Worm (Caenorhabditis elegans) whole organism, mixed stage, embryonic: ENCODE data around the gene T22B7.3.

Experiments
- M03D4.4 ChIP-seq: sonication (generic microtip); optimal IDR thresholded peaks from 2 replicates; lab custom pipeline; 2017; ENCODE audit warnings: mild to moderate bottlenecking, missing genetic modification characterization, missing compliant biosample characterization
- blmp-1 ChIP-seq: fragments of 150-350 bp; optimal IDR thresholded peaks from 2 replicates; lab custom pipeline; 2014; ENCODE audit warnings: missing biosample characterization, missing genetic modification characterization
- ceh-43 ChIP-seq: fragments of 200-800 bp; sonication (Bioruptor generic); optimal IDR thresholded peaks from 2 replicates; lab custom pipeline; 2018; ENCODE audit warnings: mild to moderate bottlenecking, missing genetic modification characterization, moderate library complexity, missing compliant biosample characterization
- ceh-83 ChIP-seq: fragments of 200-800 bp; sonication (Bioruptor generic); optimal IDR thresholded peaks from 2 replicates; lab custom pipeline; 2018; ENCODE audit warnings: mild to moderate bottlenecking, missing genetic modification characterization, missing compliant biosample characterization
- ces-1 ChIP-seq: fragments of 150-350 bp; optimal IDR thresholded peaks from 2 replicates; lab custom pipeline; 2014; ENCODE audit warnings: missing biosample characterization, missing genetic modification reagents, missing genetic modification characterization
- drap-1 ChIP-seq: fragments of 200-800 bp; sonication (Bioruptor generic); optimal IDR thresholded peaks from 3 replicates; lab custom pipeline; 2018; ENCODE audit warnings: mild to moderate bottlenecking, missing genetic modification characterization, missing compliant biosample characterization
- elt-1 ChIP-seq: sonication (generic microtip); optimal IDR thresholded peaks from 2 replicates; lab custom pipeline; 2017; ENCODE audit warnings: missing genetic modification characterization, mild to moderate bottlenecking, missing compliant biosample characterization, antibody characterized with exemption, moderate library complexity, borderline replicate concordance; ENCODE audit not compliant: insufficient read depth
- elt-3 ChIP-seq: fragments of 150-350 bp; optimal IDR thresholded peaks from 2 replicates; lab custom pipeline; 2014; ENCODE audit warnings: missing biosample characterization, missing genetic modification characterization
- flh-1 ChIP-seq: fragments of 200-800 bp; sonication (Bioruptor generic); optimal IDR thresholded peaks from 2 replicates; lab custom pipeline; 2018; ENCODE audit warnings: mild to moderate bottlenecking, missing genetic modification characterization, moderate library complexity, missing compliant biosample characterization
- ham-2 ChIP-seq: fragments of 200-800 bp; sonication (Bioruptor generic); optimal IDR thresholded peaks from 2 replicates; lab custom pipeline; 2018; ENCODE audit warnings: mild to moderate bottlenecking, missing genetic modification characterization, missing compliant biosample characterization
- hlh-1 ChIP-seq: fragments of 150-350 bp; optimal IDR thresholded peaks from 2 replicates; lab custom pipeline; 2014; ENCODE audit warnings: missing biosample characterization, missing genetic modification reagents, missing genetic modification characterization
- lin-13 ChIP-seq: fragments of 150-350 bp; optimal IDR thresholded peaks from 2 replicates; lab custom pipeline; 2014; ENCODE audit warnings: missing biosample characterization, missing genetic modification characterization
- lin-32 ChIP-seq: fragments of 200-800 bp; sonication (Bioruptor generic); optimal IDR thresholded peaks from 2 replicates; lab custom pipeline; 2018; ENCODE audit warnings: mild to moderate bottlenecking, missing genetic modification characterization, missing compliant biosample characterization
- lsy-2 ChIP-seq: fragments of 150-350 bp; optimal IDR thresholded peaks from 2 replicates; lab custom pipeline; 2014; ENCODE audit warnings: missing biosample characterization, missing genetic modification characterization
- mab-5 ChIP-seq: fragments of 150-350 bp; optimal IDR thresholded peaks from 2 replicates; lab custom pipeline; 2014; ENCODE audit warnings: missing biosample characterization, missing genetic modification characterization
- mep-1 ChIP-seq: fragments of 150-350 bp; optimal IDR thresholded peaks from 2 replicates; lab custom pipeline; 2017; ENCODE audit warnings: missing biosample characterization, missing genetic modification reagents, missing genetic modification characterization, inconsistent platforms
- mls-2 ChIP-seq: sonication (generic microtip); optimal IDR thresholded peaks from 2 replicates; lab custom pipeline; 2016; ENCODE audit warnings: mild to moderate bottlenecking, missing genetic modification characterization, moderate library complexity, missing compliant biosample characterization
- nhr-12 ChIP-seq: fragments of 150-350 bp; optimal IDR thresholded peaks from 2 replicates; lab custom pipeline; 2014; ENCODE audit warnings: missing biosample characterization, missing genetic modification characterization
- nhr-2 ChIP-seq: fragments of 150-350 bp; optimal IDR thresholded peaks from 2 replicates; lab custom pipeline; 2014; ENCODE audit warnings: missing biosample characterization, missing genetic modification characterization
- nhr-237 ChIP-seq: fragments of 150-350 bp; optimal IDR thresholded peaks from 2 replicates; lab custom pipeline; 2014; ENCODE audit warnings: missing biosample characterization, missing genetic modification characterization
- nhr-76 ChIP-seq: sonication (generic microtip); optimal IDR thresholded peaks from 2 replicates; lab custom pipeline; 2017; ENCODE audit warnings: missing biosample characterization, missing genetic modification characterization
- pha-4 ChIP-seq: fragments of 150-350 bp; optimal IDR thresholded peaks from 2 replicates; lab custom pipeline; 2018; ENCODE audit warnings: missing biosample characterization, missing genetic modification reagents, missing genetic modification characterization
- sem-2 ChIP-seq: fragments of 200-800 bp; sonication (Bioruptor generic); optimal IDR thresholded peaks from 2 replicates; lab custom pipeline; 2018; ENCODE audit warnings: mild to moderate bottlenecking, missing genetic modification characterization, missing compliant biosample characterization
- snpc-4 ChIP-seq: fragments of 150-350 bp; optimal IDR thresholded peaks from 2 replicates; lab custom pipeline; 2014; ENCODE audit warnings: missing biosample characterization, missing genetic modification characterization
- sptf-1 ChIP-seq: sonication (generic microtip); optimal IDR thresholded peaks from 2 replicates; lab custom pipeline; 2017; ENCODE audit warnings: mild to moderate bottlenecking, missing genetic modification characterization, moderate library complexity, missing compliant biosample characterization
- tbx-8 ChIP-seq: fragments of 200-800 bp; sonication (Bioruptor generic); optimal IDR thresholded peaks from 2 replicates; lab custom pipeline; 2018; ENCODE audit warnings: mild to moderate bottlenecking, missing genetic modification characterization, moderate library complexity, missing compliant biosample characterization
- unc-120 ChIP-seq: sonication (generic microtip); optimal IDR thresholded peaks from 2 replicates; lab custom pipeline; 2017; ENCODE audit warnings: missing genetic modification characterization, missing compliant biosample characterization; ENCODE audit not compliant: poor library complexity, severe bottlenecking
- unc-39 ChIP-seq: fragments of 150-350 bp; optimal IDR thresholded peaks from 2 replicates; lab custom pipeline; 2014; ENCODE audit warnings: missing biosample characterization, missing genetic modification characterization
- unc-62 ChIP-seq: fragments of 150-350 bp; optimal IDR thresholded peaks from 2 replicates; lab custom pipeline; 2014; ENCODE audit warnings: missing biosample characterization, missing genetic modification reagents, missing genetic modification characterization
- zip-8 ChIP-seq: fragments of 150-350 bp; optimal IDR thresholded peaks from 2 replicates; lab custom pipeline; 2014; ENCODE audit warnings: missing biosample characterization, missing genetic modification characterization

The T22B7.3 gene

DNA sequence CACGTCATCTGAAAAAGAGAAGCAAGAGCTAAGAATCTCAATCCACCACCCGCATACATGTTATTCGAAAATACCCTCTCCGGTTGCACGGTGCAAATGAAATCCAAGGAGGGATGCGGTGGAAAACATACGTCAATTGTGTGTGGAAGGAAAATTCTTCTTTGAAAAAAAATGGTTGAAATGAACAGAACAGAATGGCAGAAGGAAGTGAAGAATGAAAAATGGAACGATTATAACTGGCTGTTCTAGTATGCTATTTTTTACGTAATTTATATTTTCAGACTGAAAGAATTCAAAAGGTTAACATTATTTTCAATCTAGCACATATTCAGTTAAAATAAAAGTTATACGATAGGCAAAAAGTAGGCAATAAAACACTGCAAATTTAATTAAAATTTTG is 31.2 kb upstream of the T22B7.3 start:
- no peak for TF ChIP-seq unc-39 (tag; lab: Kevin White, UChicago)
- no peak for TF ChIP-seq M03D4.4 (tag; lab: Kevin White, UChicago)
- TF ChIP-seq pha-4: no peak
- TF ChIP-seq lin-13: no peak
- no peak for TF ChIP-seq ces-1 (GFP tag; lab: Kevin White, UChicago)
- TF ChIP-seq nhr-76 (tag; lab: Kevin White, UChicago): no peak
- TF ChIP-seq drap-1 (GFP tag; lab: Kevin White, UChicago): no peak
- no peak for TF ChIP-seq lsy-2
- no peak for TF ChIP-seq nhr-2
- TF ChIP-seq nhr-12 (tag; lab: Kevin White, UChicago): no peak
- TF ChIP-seq, all 35 proteins: peak for 0

DNA sequence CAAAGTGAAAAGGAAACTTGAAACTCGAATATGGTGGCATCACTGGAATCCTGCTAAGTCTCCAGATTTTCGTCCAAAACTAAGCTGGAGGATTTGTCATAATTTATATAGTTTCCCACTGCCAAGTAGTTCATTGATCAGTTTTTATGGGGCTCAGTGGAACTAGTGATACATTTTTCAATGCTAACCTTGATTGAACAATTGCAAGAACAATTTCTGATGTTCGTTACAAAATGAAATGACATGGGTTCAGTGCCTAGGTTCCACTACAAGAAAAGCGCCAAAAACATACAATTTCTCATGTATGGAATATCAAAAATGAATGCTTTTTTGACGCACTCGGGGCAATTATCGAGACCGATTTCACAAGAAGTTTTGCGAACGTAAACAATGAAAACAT is 25.4 kb upstream of the T22B7.3 start:
- TF ChIP-seq ham-2 (GFP tag; lab: Kevin White, UChicago): no peak
- no peak for TF ChIP-seq ceh-83 (GFP tag; lab: Kevin White, UChicago)
- no peak for TF ChIP-seq nhr-76 (tag; lab: Kevin White, UChicago)
- no peak for TF ChIP-seq nhr-2
- no peak for TF ChIP-seq nhr-237 (tag; lab: Kevin White, UChicago)
- TF ChIP-seq sem-2 (GFP tag; lab: Kevin White, UChicago): no peak
- TF ChIP-seq M03D4.4 (tag; lab: Kevin White, UChicago): no peak

DNA sequence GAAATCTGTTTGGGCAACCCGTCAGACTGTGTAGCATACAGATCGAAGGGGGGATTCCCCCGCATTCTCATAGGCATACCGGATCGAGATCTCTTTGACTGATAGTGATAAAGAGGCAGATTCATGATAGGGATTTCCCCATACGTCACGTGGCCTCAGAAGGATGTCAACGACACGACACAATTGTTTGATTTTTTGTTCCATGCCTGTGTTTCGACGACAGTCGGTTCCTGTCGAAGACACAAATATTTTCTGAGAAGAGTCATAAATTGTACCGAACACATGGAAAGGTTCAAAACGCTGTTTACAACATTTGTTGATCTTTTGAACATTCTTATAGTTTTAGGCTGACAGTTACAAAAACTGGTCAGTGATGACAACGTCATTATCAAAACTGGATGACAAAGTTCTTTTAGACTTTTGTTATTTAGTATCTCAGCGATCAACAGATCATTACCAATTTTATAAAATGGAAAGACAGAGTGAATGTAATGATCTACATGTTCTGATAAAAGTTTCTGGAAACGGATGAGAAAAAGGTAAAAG is 18.7 kb upstream of the T22B7.3 start:
- TF ChIP-seq drap-1 (GFP tag; lab: Kevin White, UChicago): no peak
- no peak for TF ChIP-seq ham-2 (GFP tag; lab: Kevin White, UChicago)
- no peak for TF ChIP-seq M03D4.4 (tag; lab: Kevin White, UChicago)

DNA sequence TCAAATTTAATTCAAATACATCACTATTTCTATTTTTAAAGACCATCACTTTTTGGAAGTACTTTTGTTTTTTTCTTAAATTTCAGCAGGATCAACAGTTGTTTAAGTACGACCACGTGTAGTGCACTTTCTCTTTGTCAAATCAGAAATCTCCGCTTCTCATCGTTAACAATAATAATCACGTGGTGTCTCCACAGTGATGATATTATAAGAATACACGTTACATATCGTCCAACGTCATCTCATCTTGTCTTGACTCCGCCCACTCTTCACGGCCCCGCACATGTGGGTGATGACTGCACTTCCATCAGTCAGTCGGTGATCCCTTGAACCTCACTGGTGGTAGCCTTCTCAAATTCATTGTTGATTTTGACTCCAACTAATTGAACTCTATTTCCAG is 17.2 kb upstream of the T22B7.3 start, which contains the start of gene argn-1:
argn-1 (plus strand) TSS at position 83 of the 400 bp plus-strand sequence.
- TF ChIP-seq mab-5 (tag; lab: Kevin White, UChicago): no peak
- no peak for TF ChIP-seq unc-62
- no peak for TF ChIP-seq blmp-1
- TF ChIP-seq snpc-4: no peak
- TF ChIP-seq ces-1 (GFP tag; lab: Kevin White, UChicago): no peak
- TF ChIP-seq elt-3 (tag; lab: Kevin White, UChicago): no peak
- TF ChIP-seq ceh-43 (GFP tag; lab: Kevin White, UChicago): no peak
- no peak for TF ChIP-seq drap-1 (GFP tag; lab: Kevin White, UChicago)
- no peak for TF ChIP-seq nhr-76 (tag; lab: Kevin White, UChicago)

DNA sequence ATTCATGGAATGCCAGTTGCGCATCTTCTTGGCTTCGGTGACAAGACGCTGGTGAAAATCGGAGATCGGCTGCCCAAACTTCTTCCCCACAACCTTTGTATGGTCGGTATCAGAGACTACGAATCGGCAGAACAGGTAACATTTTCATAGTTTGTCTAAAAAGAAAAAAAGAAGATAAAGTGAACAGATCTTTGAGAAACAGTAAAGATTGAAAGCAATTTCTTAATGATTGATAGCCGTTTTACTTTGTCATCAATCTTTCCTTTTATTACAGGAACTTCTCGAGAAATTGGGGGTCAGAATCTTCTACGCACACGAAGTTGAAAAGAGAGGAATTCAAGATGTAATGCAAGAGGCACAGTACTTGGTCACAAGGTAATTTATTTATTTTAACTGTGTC is 16.2 kb upstream of the T22B7.3 start:
- no peak for TF ChIP-seq tbx-8 (GFP tag; lab: Kevin White, UChicago)
- no peak for TF ChIP-seq nhr-237 (tag; lab: Kevin White, UChicago)
- no peak for TF ChIP-seq unc-120 (tag; lab: Kevin White, UChicago)
- TF ChIP-seq snpc-4: no peak
- no peak for TF ChIP-seq nhr-12 (tag; lab: Kevin White, UChicago)
- TF ChIP-seq mep-1: no peak
- TF ChIP-seq pha-4: no peak
- no peak for TF ChIP-seq ham-2 (GFP tag; lab: Kevin White, UChicago)
- no peak for TF ChIP-seq ceh-43 (GFP tag; lab: Kevin White, UChicago)
- no peak for TF ChIP-seq mls-2 (tag; lab: Kevin White, UChicago)
- no peak for TF ChIP-seq elt-1 (tag; lab: Kevin White, UChicago)
- TF ChIP-seq zip-8 (tag; lab: Kevin White, UChicago): no peak
- TF ChIP-seq mab-5 (tag; lab: Kevin White, UChicago): no peak
- TF ChIP-seq unc-39 (tag; lab: Kevin White, UChicago): no peak
- no peak for TF ChIP-seq lin-13

DNA sequence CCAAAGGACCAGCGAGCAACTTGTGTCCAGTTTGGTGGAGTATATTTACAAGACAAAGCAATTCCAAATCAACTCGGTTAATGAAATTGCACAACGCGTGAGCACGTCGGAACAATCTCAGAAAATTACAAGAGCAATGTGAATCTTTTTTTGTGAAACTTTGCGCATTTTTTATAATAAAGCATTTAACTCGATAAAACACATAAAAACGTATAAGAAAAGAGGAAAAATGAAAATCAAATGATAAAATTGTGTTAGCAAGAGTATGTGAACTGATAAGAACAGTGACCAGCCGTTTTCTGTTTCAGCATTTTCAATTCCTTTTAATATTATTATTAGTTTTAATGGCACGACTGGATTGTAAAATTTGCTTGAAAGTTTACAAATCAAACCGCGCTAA is 15.5 kb upstream of the T22B7.3 start, which contains the start of gene T22B7.8:
T22B7.8 (plus strand) TSS at position 301 of the 400 bp plus-strand sequence.
- TF ChIP-seq zip-8 (tag; lab: Kevin White, UChicago) (no peak), sptf-1 (tag; lab: Kevin White, UChicago) (no peak), lin-32 (GFP tag; lab: Kevin White, UChicago) (no peak), flh-1 (no peak), ceh-43 (GFP tag; lab: Kevin White, UChicago) (no peak), blmp-1 (no peak), unc-39 (tag; lab: Kevin White, UChicago) (no peak), hlh-1 (no peak), ces-1 (GFP tag; lab: Kevin White, UChicago) (no peak), mep-1 (no peak), nhr-2 (no peak), unc-120 (tag; lab: Kevin White, UChicago) (no peak)
